Fruit fly (Drosophila melanogaster) whole organism, embryonic: ENCODE measurements around the gene par-6.

ENCODE experiments used
- Awh ChIP-seq: fragments of 200-800 bp; sonication (Bioruptor generic); IDR thresholded peaks from 2 replicates; pipeline ENCODE4, ENCODE4 v1.3.6; 2022; ENCODE audit warnings: missing biosample characterization, missing genetic modification characterization
- CG11093 ChIP-seq: fragments of 200-800 bp; sonication (Bioruptor generic); IDR thresholded peaks from 3 replicates; pipeline ENCODE4 v1.3.6; 2022; ENCODE audit warnings: missing biosample characterization, missing genetic modification characterization
- CG12155 ChIP-seq: fragments of 200-800 bp; sonication (Bioruptor generic); optimal IDR thresholded peaks from 3 replicates; lab custom pipeline; 2016; ENCODE audit warnings: missing biosample characterization, missing genetic modification characterization
- CG12769 ChIP-seq: fragments of 200-800 bp; sonication (Bioruptor generic); optimal IDR thresholded peaks from 2 replicates; lab custom pipeline; 2019; ENCODE audit warnings: missing biosample characterization, mild to moderate bottlenecking, missing genetic modification characterization, moderate library complexity
- CG13287 ChIP-seq: fragments of 200-800 bp; sonication (Bioruptor generic); IDR thresholded peaks from 2 replicates; pipeline ENCODE4 v1.3.6; 2022; ENCODE audit warnings: missing biosample characterization, missing genetic modification characterization; ENCODE audit not compliant: partially characterized antibody
- CG15011 ChIP-seq: fragments of 200-800 bp; sonication (Bioruptor generic); optimal IDR thresholded peaks from 3 replicates; lab custom pipeline; 2018; ENCODE audit warnings: missing biosample characterization, mild to moderate bottlenecking, missing genetic modification characterization
- CG15601 ChIP-seq: fragments of 200-800 bp; sonication (Bioruptor generic); optimal IDR thresholded peaks from 3 replicates; lab custom pipeline; 2019; ENCODE audit warnings: missing biosample characterization, mild to moderate bottlenecking, missing genetic modification characterization, moderate library complexity
- CG17802 ChIP-seq: fragments of 200-800 bp; sonication (Bioruptor generic); optimal IDR thresholded peaks from 2 replicates; lab custom pipeline; 2018; ENCODE audit warnings: missing biosample characterization, mild to moderate bottlenecking, missing genetic modification characterization, moderate library complexity
- CG30020 ChIP-seq: fragments of 200-800 bp; optimal IDR thresholded peaks from 2 replicates; lab custom pipeline; 2019; ENCODE audit warnings: missing biosample characterization, mild to moderate bottlenecking, missing genetic modification characterization, moderate library complexity
- CG42726 ChIP-seq: fragments of 200-800 bp; sonication (Bioruptor generic); IDR thresholded peaks from 2 replicates; pipeline ENCODE4 v1.3.6; 2022; ENCODE audit warnings: missing biosample characterization, missing genetic modification characterization; ENCODE audit not compliant: partially characterized antibody
- CG6175 ChIP-seq: fragments of 200-800 bp; sonication (Bioruptor generic); IDR thresholded peaks from 3 replicates; pipeline ENCODE4 v1.3.6; 2022; ENCODE audit warnings: missing biosample characterization, missing genetic modification characterization
- CG6683 ChIP-seq: fragments of 200-800 bp; sonication (Bioruptor generic); optimal IDR thresholded peaks from 2 replicates; lab custom pipeline; 2017; ENCODE audit warnings: missing biosample characterization, mild to moderate bottlenecking, missing genetic modification characterization, missing genetic modification reagents
- CG7357 ChIP-seq: fragments of 200-800 bp; sonication (Bioruptor generic); IDR thresholded peaks from 3 replicates; pipeline ENCODE4 v1.3.6; 2022; ENCODE audit warnings: missing biosample characterization, missing genetic modification characterization
- CG8359 ChIP-seq: fragments of 200-800 bp; sonication (Bioruptor generic); optimal IDR thresholded peaks from 2 replicates; lab custom pipeline; 2017; ENCODE audit warnings: missing biosample characterization, mild to moderate bottlenecking, missing genetic modification characterization, borderline replicate concordance
- CG8924 ChIP-seq: fragments of 200-800 bp; optimal IDR thresholded peaks from 3 replicates; lab custom pipeline; 2019; ENCODE audit warnings: missing biosample characterization, mild to moderate bottlenecking, missing genetic modification characterization, moderate library complexity
- D19B ChIP-seq: fragments of 200-800 bp; sonication (Bioruptor generic); optimal IDR thresholded peaks from 2 replicates; lab custom pipeline; 2017; ENCODE audit warnings: missing biosample characterization, mild to moderate bottlenecking, missing genetic modification characterization
- Dek ChIP-seq: fragments of 200-800 bp; sonication (Bioruptor generic); optimal IDR thresholded peaks from 3 replicates; lab custom pipeline; 2019; ENCODE audit warnings: missing biosample characterization, mild to moderate bottlenecking, missing genetic modification characterization, moderate library complexity
- Dp ChIP-seq: fragments of 200-800 bp; sonication (Bioruptor generic); optimal IDR thresholded peaks from 2 replicates; lab custom pipeline; 2018; ENCODE audit warnings: missing biosample characterization, mild to moderate bottlenecking, missing genetic modification characterization, moderate library complexity
- Drgx ChIP-seq: fragments of 200-800 bp; sonication (Bioruptor generic); IDR thresholded peaks from 2 replicates; pipeline ENCODE4 v1.3.6; 2022; ENCODE audit warnings: missing biosample characterization, missing genetic modification characterization
- Gug ChIP-seq: fragments of 200-800 bp; sonication (Bioruptor generic); IDR thresholded peaks from 4 replicates; pipeline ENCODE4 v1.3.6; 2022; ENCODE audit warnings: missing biosample characterization, missing genetic modification characterization
- Hr39 ChIP-seq: fragments of >200 bp; optimal IDR thresholded peaks from 2 replicates; lab custom pipeline; 2017
- Jarid2 ChIP-seq: fragments of 200-800 bp; sonication (Bioruptor generic); optimal IDR thresholded peaks from 3 replicates; lab custom pipeline; 2017; ENCODE audit warnings: mild to moderate bottlenecking, missing biosample characterization, missing genetic modification reagents, missing genetic modification characterization
- NC2α ChIP-seq: fragments of 200-800 bp; sonication (Bioruptor generic); optimal IDR thresholded peaks from 2 replicates; lab custom pipeline; 2016; ENCODE audit warnings: missing biosample characterization, missing genetic modification characterization
- Rx ChIP-seq: fragments of 200-800 bp; sonication (Bioruptor generic); IDR thresholded peaks from 2 replicates; pipeline ENCODE4 v1.3.6; 2022; ENCODE audit warnings: missing biosample characterization, missing genetic modification characterization
- Ssrp ChIP-seq: fragments of 200-800 bp; sonication (Bioruptor generic); optimal IDR thresholded peaks from 2 replicates; lab custom pipeline; 2018; ENCODE audit warnings: missing biosample characterization, mild to moderate bottlenecking, missing genetic modification characterization, moderate library complexity
- Taf1 ChIP-seq: fragments of 200-800 bp; sonication (Bioruptor generic); IDR thresholded peaks from 2 replicates; pipeline ENCODE4 v1.3.6; 2022; ENCODE audit warnings: missing biosample characterization, missing genetic modification characterization
- al ChIP-seq: fragments of 200-800 bp; sonication (Bioruptor generic); IDR thresholded peaks from 2 replicates; pipeline ENCODE4 v1.3.6; 2022; ENCODE audit warnings: missing biosample characterization, missing genetic modification characterization
- ash1 ChIP-seq: fragments of 200-800 bp; sonication (Bioruptor generic); optimal IDR thresholded peaks from 2 replicates; lab custom pipeline; 2018; ENCODE audit warnings: missing biosample characterization, mild to moderate bottlenecking, missing genetic modification characterization
- ato ChIP-seq: fragments of 200-800 bp; sonication (Bioruptor generic); IDR thresholded peaks from 2 replicates; pipeline ENCODE4 v1.3.6; 2022; ENCODE audit warnings: missing biosample characterization, missing genetic modification characterization; ENCODE audit not compliant: partially characterized antibody
- crol ChIP-seq: fragments of 200-800 bp; sonication (Bioruptor generic); IDR thresholded peaks from 2 replicates; pipeline ENCODE4 v1.3.6; 2022; ENCODE audit warnings: missing biosample characterization, missing genetic modification characterization
- cwo ChIP-seq: fragments of 200-800 bp; sonication (Bioruptor generic); optimal IDR thresholded peaks from 3 replicates; lab custom pipeline; 2017; ENCODE audit warnings: missing biosample characterization, missing genetic modification characterization, mild to moderate bottlenecking, moderate library complexity, missing genetic modification reagents
- dm ChIP-seq: fragments of 200-800 bp; sonication (Bioruptor generic); optimal IDR thresholded peaks from 3 replicates; lab custom pipeline; 2016; ENCODE audit warnings: missing biosample characterization, missing genetic modification characterization
- eyg ChIP-seq: fragments of 200-800 bp; sonication (Bioruptor generic); optimal IDR thresholded peaks from 3 replicates; lab custom pipeline; 2016; ENCODE audit warnings: missing biosample characterization, missing genetic modification characterization
- fru ChIP-seq: fragments of >200 bp; optimal IDR thresholded peaks from 2 replicates; lab custom pipeline; 2017
- gcm2 ChIP-seq: fragments of 200-800 bp; sonication (Bioruptor generic); optimal IDR thresholded peaks from 2 replicates; lab custom pipeline; 2016; ENCODE audit warnings: missing biosample characterization, missing genetic modification characterization
- grn ChIP-seq: fragments of 200-800 bp; sonication (Bioruptor generic); optimal IDR thresholded peaks from 3 replicates; lab custom pipeline; 2017; ENCODE audit warnings: missing biosample characterization, missing genetic modification characterization
- her ChIP-seq: fragments of 200-800 bp; sonication (Bioruptor generic); optimal IDR thresholded peaks from 2 replicates; lab custom pipeline; 2016; ENCODE audit warnings: missing biosample characterization, missing genetic modification characterization
- kay ChIP-seq: fragments of 200-800 bp; sonication (Bioruptor generic); optimal IDR thresholded peaks from 2 replicates; lab custom pipeline; 2016; ENCODE audit warnings: missing biosample characterization, missing genetic modification characterization
- mld ChIP-seq: fragments of 200-800 bp; sonication (Bioruptor generic); IDR thresholded peaks from 3 replicates; pipeline ENCODE4 v1.3.6; 2022; ENCODE audit warnings: missing biosample characterization, missing genetic modification characterization; ENCODE audit not compliant: partially characterized antibody
- oc ChIP-seq: fragments of 200-800 bp; sonication (Bioruptor generic); optimal IDR thresholded peaks from 2 replicates; lab custom pipeline; 2018; ENCODE audit warnings: missing biosample characterization, mild to moderate bottlenecking, missing genetic modification characterization, moderate library complexity
- odd ChIP-seq: fragments of 200-800 bp; sonication (Bioruptor generic); optimal IDR thresholded peaks from 2 replicates; lab custom pipeline; 2017; ENCODE audit warnings: missing biosample characterization, mild to moderate bottlenecking, missing genetic modification characterization
- rib ChIP-seq: fragments of 200-800 bp; sonication (Bioruptor generic); IDR thresholded peaks from 2 replicates; pipeline ENCODE4 v1.3.6; 2022; ENCODE audit warnings: missing biosample characterization, missing genetic modification characterization
- sima ChIP-seq: fragments of 200-800 bp; sonication (Bioruptor generic); optimal IDR thresholded peaks from 2 replicates; lab custom pipeline; 2016; ENCODE audit warnings: missing biosample characterization, missing genetic modification characterization
- slou ChIP-seq: fragments of 200-800 bp; sonication (Bioruptor generic); optimal IDR thresholded peaks from 3 replicates; lab custom pipeline; 2016; ENCODE audit warnings: missing biosample characterization, missing genetic modification characterization
- ssp ChIP-seq: fragments of 200-800 bp; sonication (Bioruptor generic); IDR thresholded peaks from 2 replicates; pipeline ENCODE4 v1.3.6; 2022; ENCODE audit warnings: missing biosample characterization, missing genetic modification characterization
- tap ChIP-seq: fragments of 200-800 bp; optimal IDR thresholded peaks from 3 replicates; lab custom pipeline; 2019; ENCODE audit warnings: missing biosample characterization, mild to moderate bottlenecking, missing genetic modification characterization, moderate library complexity
- tna ChIP-seq: fragments of 200-800 bp; sonication (Bioruptor generic); IDR thresholded peaks from 2 replicates; pipeline ENCODE4 v1.3.6; 2022; ENCODE audit warnings: missing biosample characterization, missing genetic modification characterization; ENCODE audit not compliant: partially characterized antibody
- tx ChIP-seq: fragments of 200-800 bp; sonication (Bioruptor generic); optimal IDR thresholded peaks from 2 replicates; lab custom pipeline; 2016; ENCODE audit warnings: missing biosample characterization, missing genetic modification characterization
- unc-4 ChIP-seq: fragments of 200-800 bp; sonication (Bioruptor generic); IDR thresholded peaks from 2 replicates; pipeline ENCODE4 v1.3.6; 2022; ENCODE audit warnings: missing biosample characterization, missing genetic modification characterization; ENCODE audit not compliant: partially characterized antibody

The par-6 gene

DNA sequence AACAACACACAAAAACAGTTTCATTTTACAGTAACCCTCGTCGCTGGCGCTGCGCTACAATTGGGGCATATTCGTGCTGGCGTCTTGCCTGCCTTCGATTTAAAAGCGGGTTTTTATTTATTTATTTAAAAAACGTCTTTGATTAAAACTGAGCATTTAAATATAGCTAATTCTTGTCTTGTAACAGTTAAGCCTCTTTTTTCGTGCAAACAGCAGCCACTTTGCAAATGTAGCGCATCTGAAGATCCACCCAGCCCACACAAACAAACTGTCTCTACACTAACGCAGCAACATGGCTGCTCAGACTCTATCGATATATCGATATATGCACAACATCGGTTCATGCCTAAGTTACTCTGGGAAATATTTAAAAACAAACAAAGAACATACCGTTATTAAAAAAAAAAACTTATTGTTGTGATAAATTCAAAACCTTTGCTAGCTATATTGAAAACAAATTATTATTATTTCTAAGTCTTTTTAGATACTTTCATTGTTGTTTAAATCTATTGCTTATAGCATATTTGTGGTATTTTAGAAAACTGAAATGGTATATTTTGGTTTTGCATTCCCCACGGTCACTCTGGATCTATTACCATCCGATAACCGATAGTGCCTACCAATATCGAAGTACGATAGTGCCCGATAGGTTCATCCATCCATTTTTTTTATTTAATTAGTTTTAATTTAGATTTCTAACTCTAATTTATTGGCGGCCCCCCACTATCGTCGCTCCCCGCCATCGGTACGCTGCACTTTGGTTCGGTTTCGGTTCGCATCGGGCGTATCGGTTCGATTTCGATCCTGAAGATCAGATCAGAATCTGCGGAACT is at the start of gene par-6, which contains the start of gene CG8188 (continued):
- TF ChIP-seq CG8924 (peak; percentile 87), Drgx (GFP tag; lab: Robert Waterston, UW) (peak; percentile 76), ash1 (no peak), CG15601 (tag; lab: Kevin White, UChicago) (peak; percentile 68), CG42726 (GFP tag; lab: Robert Waterston, UW) (no peak), eyg (GFP tag; lab: Kevin White, UChicago) (peak; percentile 79), CG13287 (peak; percentile 75), CG15011 (GFP tag; lab: Kevin White, UChicago) (peak; percentile 49), kay (GFP tag; lab: Kevin White, UChicago) (peak; percentile 60), Gug (peak; percentile 89), slou (GFP tag; lab: Kevin White, UChicago) (peak; percentile 63), CG7357 (peak; percentile 69; the same call in 2 of the 3 replicates), crol (GFP tag; lab: Robert Waterston, UW) (no peak), CG6683 (GFP tag; lab: Kevin White, UChicago) (peak; percentile 33), ssp (peak; percentile 79), D19B (peak; percentile 66), grn (GFP tag; lab: Kevin White, UChicago) (peak; percentile 43), Awh (GFP tag; lab: Robert Waterston, UW) (peak; percentile 89), CG12769 (tag; lab: Kevin White, UChicago) (peak; percentile 78), dm (GFP tag; lab: Kevin White, UChicago) (peak; percentile 77), cwo (peak; percentile 75), Jarid2 (GFP tag; lab: Kevin White, UChicago) (peak; percentile 41), odd (peak; percentile 73), NC2α (peak; percentile 71), Rx (GFP tag; lab: Robert Waterston, UW) (peak; percentile 85), gcm2 (GFP tag; lab: Kevin White, UChicago) (peak; percentile 45), Dek (tag; lab: Kevin White, UChicago) (peak; percentile 79), al (GFP tag; lab: Robert Waterston, UW) (peak; percentile 85), Taf1 (peak; percentile 75; the same call in 1 of the 2 replicates), Dp (GFP tag; lab: Kevin White, UChicago) (peak; percentile 26), tna (GFP tag; lab: Robert Waterston, UW) (no peak), ato (GFP tag; lab: Robert Waterston, UW) (peak; percentile 28), sima (GFP tag; lab: Kevin White, UChicago) (peak; percentile 14), CG12155 (peak; percentile 83), CG17802 (tag; lab: Kevin White, UChicago) (peak; percentile 62), Ssrp (tag; lab: Kevin White, UChicago) (peak; percentile 77), her (peak; percentile 84), Hr39 (lab: Kevin White, UChicago) (no peak), CG6175 (GFP tag; lab: Robert Waterston, UW) (peak; percentile 80; the same call in 2 of the 3 replicates), mld (GFP tag; lab: Robert Waterston, UW) (peak; percentile 68; the same call in 2 of the 3 replicates), tx (GFP tag; lab: Kevin White, UChicago) (peak; percentile 75), CG11093 (peak; percentile 75; the same call in 1 of the 3 replicates), tap (peak; percentile 68), rib (GFP tag; lab: Robert Waterston, UW) (peak; percentile 63; the same call in 1 of the 2 replicates), fru (no peak), CG8359 (GFP tag; lab: Kevin White, UChicago) (peak; percentile 57), CG30020 (tag; lab: Kevin White, UChicago) (peak; percentile 57), unc-4 (GFP tag; lab: Robert Waterston, UW) (peak; percentile 67), oc (tag; lab: Kevin White, UChicago) (peak; percentile 69)
